Worm (Caenorhabditis elegans) whole organism, midembryonic: ENCODE results near the gene glb-6.

Source experiments
- T22C8.4 ChIP-seq: fragments of 200-800 bp; sonication (Bioruptor generic); IDR thresholded peaks from 2 replicates; pipeline ENCODE4 v1.3.6; 2022; ENCODE audit warnings: missing genetic modification characterization, missing compliant biosample characterization
- flt-1 ChIP-seq: fragments of 200-800 bp; sonication (Bioruptor generic); IDR thresholded peaks from 2 replicates; pipeline ENCODE4 v1.3.6; 2022; ENCODE audit warnings: missing genetic modification characterization, missing compliant biosample characterization
- klf-2 ChIP-seq: fragments of 200-800 bp; sonication (Bioruptor generic); conservative IDR thresholded peaks from 2 replicates; pipeline ENCODE4 v1.3.6; 2022; ENCODE audit warnings: missing genetic modification reagents, missing genetic modification characterization, missing compliant biosample characterization
- tab-1 ChIP-seq: fragments of 200-800 bp; sonication (Bioruptor generic); IDR thresholded peaks from 2 replicates; pipeline ENCODE4 v1.3.6; 2022; ENCODE audit warnings: missing genetic modification characterization, missing compliant biosample characterization
- ztf-29 ChIP-seq: fragments of 200-800 bp; sonication (Bioruptor generic); IDR thresholded peaks from 2 replicates; pipeline ENCODE4 v1.3.6; 2022; ENCODE audit warnings: missing genetic modification reagents, missing genetic modification characterization, missing compliant biosample characterization

DNA sequence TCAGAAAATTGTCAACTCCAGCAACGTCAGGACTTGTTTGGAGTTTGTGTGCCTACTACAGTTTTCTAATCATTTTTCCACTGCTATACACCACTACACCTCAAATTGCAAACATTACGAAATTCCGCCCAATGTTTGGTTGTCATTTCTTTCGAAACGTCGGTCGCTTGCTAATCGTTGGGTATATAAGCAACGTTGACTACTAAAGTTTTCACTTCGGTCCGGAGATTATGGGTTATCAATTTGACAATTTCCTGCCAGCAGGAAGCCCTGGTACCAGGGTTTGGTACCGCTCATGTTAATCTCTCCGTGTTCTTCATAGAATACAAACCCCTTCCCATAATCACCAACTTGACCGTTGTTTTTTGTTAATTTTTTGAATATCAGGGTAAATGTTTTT is 5.7 kb upstream of the glb-6 start:
- TF ChIP-seq flt-1 (GFP tag; lab: Robert Waterston, UW) (no peak), klf-2 (no peak), ztf-29 (no peak), tab-1 (no peak), T22C8.4 (GFP tag; lab: Robert Waterston, UW) (no peak)
